Worm (Caenorhabditis elegans): ENCODE measurements around the gene T02H6.6.

T02H6.6 gene

ce11 chrII:701371-702139, 18.0 kb downstream of the T02H6.6 start, which contains the start of gene thoc-1:
thoc-1 (plus strand) TSS chrII:702107.
- TF ChIP-seq efl-1 (optimal IDR thresholded peaks at IDR 0.05) (peak in 1 of 2 experiments; percentile 33), efl-1 (GFP tag; optimal IDR thresholded peaks at IDR 0.05 in 1 of 2) (peak in 1 of 2 experiments; percentile 72), unc-130 (tag; optimal IDR thresholded peaks at IDR 0.05) (no peak), ces-1 (GFP tag; optimal IDR thresholded peaks at IDR 0.05) (no peak), blmp-1 (tag; optimal IDR thresholded peaks at IDR 0.05) (peak; percentile 23), nhr-20 (tag; optimal IDR thresholded peaks at IDR 0.05) (no peak), mep-1 (tag; optimal IDR thresholded peaks at IDR 0.05) (no peak), lin-35 (GFP tag; optimal IDR thresholded peaks at IDR 0.05) (peak in 1 of 2 experiments; percentile 11), snpc-4 (tag; optimal IDR thresholded peaks at IDR 0.05) (no peak), snu-23 (GFP tag; optimal IDR thresholded peaks at IDR 0.05) (peak; percentile 7), lir-3 (tag; optimal IDR thresholded peaks at IDR 0.05; ENCODE audit: poor library complexity) (no peak), fkh-10 (GFP tag; optimal IDR thresholded peaks at IDR 0.05) (no peak), mdl-1 (tag; optimal IDR thresholded peaks at IDR 0.05) (no peak), dpl-1 (GFP tag; optimal IDR thresholded peaks at IDR 0.05) (peak in 1 of 3 experiments; percentile 6), aly-2 (tag; optimal IDR thresholded peaks at IDR 0.05) (no peak), lsy-2 (tag; optimal IDR thresholded peaks at IDR 0.05) (peak in 1 of 2 experiments; percentile 30), nhr-19 (GFP tag; conservative IDR thresholded peaks at IDR 0.05) (no peak), xbp-1 (tag; optimal IDR thresholded peaks at IDR 0.05) (peak; percentile 10)

ce11 chrII:709081-709480, 25.5 kb downstream of the T02H6.6 start, which contains the start of gene T02H6.1:
T02H6.1 (plus strand) TSS chrII:709381.
- TF ChIP-seq pqm-1 (tag; optimal IDR thresholded peaks at IDR 0.05), result no peak
- TF ChIP-seq lsy-2 (tag; optimal IDR thresholded peaks at IDR 0.05), result no peak

- TF ChIP-seq blmp-1 (tag; optimal IDR thresholded peaks at IDR 0.05), result peak; percentile 78
- no peak for TF ChIP-seq sup-37 (GFP tag; optimal IDR thresholded peaks at IDR 0.05)
These were observed 38.4 kb downstream of the T02H6.6 start for ce11 chrII:721931-722330.

- no peak for TF ChIP-seq pax-3 (tag; optimal IDR thresholded peaks at IDR 0.05)
- TF ChIP-seq nhr-84 (tag; optimal IDR thresholded peaks at IDR 0.05), result no peak
- no peak for TF ChIP-seq sptf-1 (tag; optimal IDR thresholded peaks at IDR 0.05)
- TF ChIP-seq snu-23 (GFP tag; optimal IDR thresholded peaks at IDR 0.05), result no peak
- TF ChIP-seq aly-2 (tag; optimal IDR thresholded peaks at IDR 0.05), result no peak
- no peak for TF ChIP-seq unc-30 (tag; optimal IDR thresholded peaks at IDR 0.05)
- no peak for TF ChIP-seq sup-37 (GFP tag; optimal IDR thresholded peaks at IDR 0.05)
- no peak for TF ChIP-seq nhr-11 (tag; optimal IDR thresholded peaks at IDR 0.05)
- TF ChIP-seq fos-1 (tag; optimal IDR thresholded peaks at IDR 0.05), result no peak
- TF ChIP-seq ceh-8 (GFP tag; optimal IDR thresholded peaks at IDR 0.05), result no peak
- TF ChIP-seq tbx-2 (tag; optimal IDR thresholded peaks at IDR 0.05), result no peak
- TF ChIP-seq vab-15 (tag; optimal IDR thresholded peaks at IDR 0.05), result no peak
- no peak for TF ChIP-seq hlh-17 (GFP tag; optimal IDR thresholded peaks at IDR 0.05; ENCODE audit: borderline replicate concordance)
- no peak for TF ChIP-seq unc-86 (tag; optimal IDR thresholded peaks at IDR 0.05)
- no peak for TF ChIP-seq C16A3.4 (tag; optimal IDR thresholded peaks at IDR 0.05)
- no peak for TF ChIP-seq nhr-237 (tag; optimal IDR thresholded peaks at IDR 0.05)
- no peak for TF ChIP-seq aha-1 (tag; optimal IDR thresholded peaks at IDR 0.05)
- no peak for TF ChIP-seq lin-35 (GFP tag; optimal IDR thresholded peaks at IDR 0.05)
- TF ChIP-seq blmp-1 (tag; optimal IDR thresholded peaks at IDR 0.05), result no peak
- no peak for TF ChIP-seq jun-1 (tag; optimal IDR thresholded peaks at IDR 0.05)
These were observed 39.9 kb downstream of the T02H6.6 start, which contains the start of gene rfip-2 for ce11 chrII:723488-723887. rfip-2 (plus strand) TSS chrII:723788.
